Fruit fly (Drosophila melanogaster) whole organism, embryonic: ENCODE results near the gene CG11374.
A peak's percentile ranks its signal among the peaks of the same experiment; 100 is the strongest.

ENCODE experiments used
- Adf1 ChIP-seq: fragments of 200-800 bp; sonication (Bioruptor generic); IDR thresholded peaks from 2 replicates; pipeline ENCODE4 v1.3.6; 2022; ENCODE audit warnings: missing biosample characterization, missing genetic modification characterization
- Bgb ChIP-seq: fragments of 200-800 bp; sonication (Bioruptor generic); IDR thresholded peaks from 2 replicates; pipeline ENCODE4 v1.3.6; 2022; ENCODE audit warnings: missing biosample characterization, missing genetic modification characterization; ENCODE audit not compliant: partially characterized antibody
- CG1024 ChIP-seq: fragments of 200-800 bp; sonication (Bioruptor generic); IDR thresholded peaks from 2 replicates; pipeline ENCODE4 v1.3.6; 2022; ENCODE audit warnings: missing biosample characterization, missing genetic modification characterization
- CG10274 ChIP-seq: fragments of 200-800 bp; sonication (Bioruptor generic); optimal IDR thresholded peaks from 3 replicates; lab custom pipeline; 2017; ENCODE audit warnings: missing biosample characterization, mild to moderate bottlenecking, missing genetic modification characterization
- CG11085 ChIP-seq: fragments of 200-800 bp; sonication (Bioruptor generic); IDR thresholded peaks from 2 replicates; pipeline ENCODE4 v1.3.6; 2022; ENCODE audit warnings: missing biosample characterization, missing genetic modification characterization
- CG12769 ChIP-seq: fragments of 200-800 bp; sonication (Bioruptor generic); optimal IDR thresholded peaks from 2 replicates; lab custom pipeline; 2019; ENCODE audit warnings: missing biosample characterization, mild to moderate bottlenecking, missing genetic modification characterization, moderate library complexity
- CG15011 ChIP-seq: fragments of 200-800 bp; sonication (Bioruptor generic); optimal IDR thresholded peaks from 3 replicates; lab custom pipeline; 2018; ENCODE audit warnings: missing biosample characterization, mild to moderate bottlenecking, missing genetic modification characterization
- CG15479 ChIP-seq: fragments of 200-800 bp; sonication (Bioruptor generic); optimal IDR thresholded peaks from 3 replicates; lab custom pipeline; 2019; ENCODE audit warnings: missing biosample characterization, mild to moderate bottlenecking, missing genetic modification characterization, moderate library complexity
- CG15601 ChIP-seq: fragments of 200-800 bp; sonication (Bioruptor generic); optimal IDR thresholded peaks from 3 replicates; lab custom pipeline; 2019; ENCODE audit warnings: missing biosample characterization, mild to moderate bottlenecking, missing genetic modification characterization, moderate library complexity
- CG16815 ChIP-seq: fragments of 200-800 bp; sonication (Bioruptor generic); optimal IDR thresholded peaks from 3 replicates; lab custom pipeline; 2017; ENCODE audit warnings: missing biosample characterization, mild to moderate bottlenecking, missing genetic modification characterization
- CG17829 ChIP-seq: fragments of 200-800 bp; optimal IDR thresholded peaks from 2 replicates; lab custom pipeline; 2019; ENCODE audit warnings: missing biosample characterization, mild to moderate bottlenecking, missing genetic modification characterization, moderate library complexity
- CG2889 ChIP-seq: fragments of 200-800 bp; sonication (Bioruptor generic); IDR thresholded peaks from 3 replicates; pipeline ENCODE4 v1.3.6; 2022; ENCODE audit warnings: missing biosample characterization, missing genetic modification characterization
- CG3065 ChIP-seq: fragments of 200-800 bp; sonication (Bioruptor generic); optimal IDR thresholded peaks from 2 replicates; lab custom pipeline; 2016; ENCODE audit warnings: missing biosample characterization, missing genetic modification characterization
- CG32532 ChIP-seq: fragments of 200-800 bp; sonication (Bioruptor generic); IDR thresholded peaks from 2 replicates; pipeline ENCODE4 v1.3.6; 2022; ENCODE audit warnings: missing biosample characterization, missing genetic modification characterization
- CG42726 ChIP-seq: fragments of 200-800 bp; sonication (Bioruptor generic); IDR thresholded peaks from 2 replicates; pipeline ENCODE4 v1.3.6; 2022; ENCODE audit warnings: missing biosample characterization, missing genetic modification characterization; ENCODE audit not compliant: partially characterized antibody
- CG6791 ChIP-seq: fragments of 200-800 bp; sonication (Bioruptor generic); IDR thresholded peaks from 3 replicates; pipeline ENCODE4 v1.3.6; 2022; ENCODE audit warnings: missing biosample characterization, missing genetic modification characterization; ENCODE audit not compliant: partially characterized antibody
- CG9609 ChIP-seq: fragments of 200-800 bp; sonication (Bioruptor generic); optimal IDR thresholded peaks from 3 replicates; lab custom pipeline; 2016; ENCODE audit warnings: missing biosample characterization, missing genetic modification characterization
- D19B ChIP-seq: fragments of 200-800 bp; sonication (Bioruptor generic); optimal IDR thresholded peaks from 2 replicates; lab custom pipeline; 2017; ENCODE audit warnings: missing biosample characterization, mild to moderate bottlenecking, missing genetic modification characterization
- Dp ChIP-seq: fragments of 200-800 bp; sonication (Bioruptor generic); optimal IDR thresholded peaks from 2 replicates; lab custom pipeline; 2018; ENCODE audit warnings: missing biosample characterization, mild to moderate bottlenecking, missing genetic modification characterization, moderate library complexity
- GATAe ChIP-seq: fragments of 200-800 bp; sonication (Bioruptor generic); conservative IDR thresholded peaks from 2 replicates; pipeline ENCODE4 v1.3.6; 2022; ENCODE audit warnings: missing biosample characterization, missing genetic modification characterization
- HLH4C ChIP-seq: fragments of 200-800 bp; sonication (Bioruptor generic); IDR thresholded peaks from 3 replicates; pipeline ENCODE4 v1.3.6; 2022; ENCODE audit warnings: missing biosample characterization, missing genetic modification characterization; ENCODE audit not compliant: partially characterized antibody
- Hmr ChIP-seq: fragments of 200-800 bp; sonication (Bioruptor generic); optimal IDR thresholded peaks from 3 replicates; lab custom pipeline; 2017; ENCODE audit warnings: mild to moderate bottlenecking, missing biosample characterization, missing genetic modification reagents, missing genetic modification characterization
- Med ChIP-seq: fragments of 200-800 bp; sonication (Bioruptor generic); peaks from one replicate; lab custom pipeline; 2016; ENCODE audit warnings: missing biosample characterization, missing genetic modification characterization, mild to moderate bottlenecking, inconsistent platforms, moderate library complexity
- Myb ChIP-seq: fragments of 200-800 bp; sonication (Bioruptor generic); optimal IDR thresholded peaks from 2 replicates; lab custom pipeline; 2016; ENCODE audit warnings: missing biosample characterization, missing genetic modification characterization
- Nf-YB ChIP-seq: fragments of 200-800 bp; sonication (Bioruptor generic); optimal IDR thresholded peaks from 3 replicates; lab custom pipeline; 2019; ENCODE audit warnings: missing biosample characterization, mild to moderate bottlenecking, missing genetic modification characterization, moderate library complexity
- Vsx1 ChIP-seq: fragments of 200-800 bp; sonication (Bioruptor generic); optimal IDR thresholded peaks from 2 replicates; lab custom pipeline; 2017; ENCODE audit warnings: missing biosample characterization, mild to moderate bottlenecking, missing genetic modification characterization, missing genetic modification reagents
- Xrp1 ChIP-seq: fragments of 200-800 bp; sonication (Bioruptor generic); IDR thresholded peaks from 2 replicates; pipeline ENCODE4 v1.3.6; 2022; ENCODE audit warnings: missing biosample characterization, missing genetic modification characterization
- ase ChIP-seq: fragments of 200-800 bp; sonication (Bioruptor generic); IDR thresholded peaks from 3 replicates; pipeline ENCODE4 v1.3.6; 2022; ENCODE audit warnings: missing biosample characterization, missing genetic modification characterization
- cato ChIP-seq: fragments of 200-800 bp; sonication (Bioruptor generic); optimal IDR thresholded peaks from 2 replicates; lab custom pipeline; 2016; ENCODE audit warnings: missing biosample characterization, missing genetic modification characterization, borderline replicate concordance
- caup ChIP-seq: fragments of 200-800 bp; sonication (Bioruptor generic); optimal IDR thresholded peaks from 3 replicates; lab custom pipeline; 2017; ENCODE audit warnings: missing biosample characterization, mild to moderate bottlenecking, missing genetic modification characterization, moderate library complexity; ENCODE audit not compliant: severe bottlenecking
- eve ChIP-seq, 2 experiments: fragments of >200 bp; optimal IDR thresholded peaks; 2 replicates each; lab custom pipeline; 2017; ENCODE audit warnings: missing biosample characterization in 2 of 2, missing genetic modification characterization in 2 of 2
- gce ChIP-seq: fragments of 200-800 bp; sonication (Bioruptor generic); IDR thresholded peaks from 3 replicates; pipeline ENCODE4 v1.3.6; 2022; ENCODE audit warnings: missing biosample characterization, missing genetic modification characterization
- ham ChIP-seq: fragments of 200-800 bp; sonication (Bioruptor generic); IDR thresholded peaks from 2 replicates; pipeline ENCODE4 v1.3.6; 2022; ENCODE audit warnings: missing biosample characterization, missing genetic modification characterization
- insv ChIP-seq, 2 experiments: fragments of 200-800 bp; sonication (Bioruptor generic); optimal IDR thresholded peaks; 3 replicates each; lab custom pipeline; 2016 to 2018; ENCODE audit warnings: missing biosample characterization in 2 of 2, missing genetic modification characterization in 2 of 2
- jing ChIP-seq: fragments of 200-800 bp; sonication (Bioruptor generic); optimal IDR thresholded peaks from 2 replicates; lab custom pipeline; 2018; ENCODE audit warnings: missing biosample characterization, mild to moderate bottlenecking, missing genetic modification characterization
- lov ChIP-seq, 2 experiments: fragments of 200-800 bp in 1 of 2; fragments of >200 bp in 1 of 2; sonication (Bioruptor generic) in 1 of 2; IDR thresholded peaks in 1 of 2; optimal IDR thresholded peaks in 1 of 2; 2 replicates in 1 of 2; 3 replicates in 1 of 2; pipeline versions ENCODE4 v1.3.6 to Lab custom; 2017 to 2022; ENCODE audit warnings: missing biosample characterization in 1 of 2, missing genetic modification characterization in 1 of 2
- nom ChIP-seq: fragments of 200-800 bp; sonication (Bioruptor generic); optimal IDR thresholded peaks from 2 replicates; lab custom pipeline; 2017; ENCODE audit warnings: missing biosample characterization, missing genetic modification characterization, mild to moderate bottlenecking, moderate library complexity, missing genetic modification reagents
- pfk ChIP-seq: fragments of 200-800 bp; sonication (Bioruptor generic); optimal IDR thresholded peaks from 2 replicates; lab custom pipeline; 2018; ENCODE audit warnings: missing biosample characterization, mild to moderate bottlenecking, missing genetic modification characterization, moderate library complexity
- prd ChIP-seq, 3 experiments: fragments of >200 bp in 2 of 3; fragments of 200-800 bp in 1 of 3; sonication (Bioruptor generic) in 1 of 3; optimal IDR thresholded peaks in 2 of 3; IDR thresholded peaks in 1 of 3; 2 replicates in 2 of 3; 3 replicates in 1 of 3; pipeline versions ENCODE4 v1.3.6 to Lab custom; 2017 to 2022; ENCODE audit warnings: missing biosample characterization in 1 of 3, missing genetic modification characterization in 1 of 3
- pzg ChIP-seq: fragments of 200-800 bp; sonication (Bioruptor generic); optimal IDR thresholded peaks from 3 replicates; lab custom pipeline; 2018; ENCODE audit warnings: missing biosample characterization, mild to moderate bottlenecking, missing genetic modification characterization, moderate library complexity
- ranshi ChIP-seq: fragments of 200-800 bp; sonication (Bioruptor generic); IDR thresholded peaks from 2 replicates; pipeline ENCODE4 v1.3.6; 2022; ENCODE audit warnings: missing biosample characterization, missing genetic modification characterization
- sisA ChIP-seq: fragments of 200-800 bp; sonication (Bioruptor generic); IDR thresholded peaks from 2 replicates; pipeline ENCODE4 v1.3.6; 2022; ENCODE audit warnings: missing biosample characterization, missing genetic modification characterization
- slbo ChIP-seq: fragments of 200-800 bp; sonication (Bioruptor generic); IDR thresholded peaks from 2 replicates; pipeline ENCODE4 v1.3.6; 2022; ENCODE audit warnings: missing biosample characterization, missing genetic modification characterization
- stc ChIP-seq: fragments of 200-800 bp; sonication (Bioruptor generic); IDR thresholded peaks from 2 replicates; pipeline ENCODE4 v1.3.6; 2022; ENCODE audit warnings: missing biosample characterization, missing genetic modification characterization
- tll ChIP-seq, 2 experiments: fragments of 200-800 bp in 1 of 2; fragments of >200 bp in 1 of 2; sonication (Bioruptor generic) in 1 of 2; optimal IDR thresholded peaks; 2 replicates each; lab custom pipeline; 2017 to 2019; ENCODE audit warnings: missing biosample characterization in 2 of 2, missing genetic modification characterization in 2 of 2, mild to moderate bottlenecking in 1 of 2, moderate library complexity in 1 of 2
- tup ChIP-seq: fragments of 200-800 bp; sonication (Bioruptor generic); optimal IDR thresholded peaks from 2 replicates; lab custom pipeline; 2016; ENCODE audit warnings: missing biosample characterization, mild to moderate bottlenecking, missing genetic modification characterization, moderate library complexity
- tx ChIP-seq: fragments of 200-800 bp; sonication (Bioruptor generic); optimal IDR thresholded peaks from 2 replicates; lab custom pipeline; 2016; ENCODE audit warnings: missing biosample characterization, missing genetic modification characterization
- zen ChIP-seq: fragments of 200-800 bp; sonication (Bioruptor generic); optimal IDR thresholded peaks from 3 replicates; lab custom pipeline; 2018; ENCODE audit warnings: missing biosample characterization, mild to moderate bottlenecking, missing genetic modification characterization, moderate library complexity
- zf30C ChIP-seq: fragments of 200-800 bp; sonication (Bioruptor generic); optimal IDR thresholded peaks from 3 replicates; lab custom pipeline; 2018; ENCODE audit warnings: missing biosample characterization, mild to moderate bottlenecking, missing genetic modification characterization

CG11374 gene

DNA sequence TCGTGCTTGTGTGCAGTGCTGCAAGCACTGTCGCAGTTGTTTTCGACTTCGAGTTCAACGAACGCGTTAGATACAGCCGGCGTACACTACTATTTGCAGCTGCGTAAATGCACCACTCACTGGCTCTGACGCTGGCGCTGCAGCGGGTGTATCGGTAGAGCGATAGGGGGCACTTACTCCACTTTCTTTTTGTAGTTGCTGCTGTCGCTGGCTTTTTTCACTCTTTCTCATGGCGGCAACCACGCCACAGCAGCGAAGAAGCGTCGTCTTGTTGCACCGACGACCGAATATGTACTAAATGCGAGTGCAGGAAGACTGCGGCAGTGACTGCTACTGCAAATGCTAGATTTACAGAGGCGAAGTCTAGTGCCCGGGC is 45.3 kb downstream of the CG11374 start, which contains the start of gene CG4822 (continued):
- TF ChIP-seq tx (GFP tag; lab: Kevin White, UChicago), result no peak
- no peak for TF ChIP-seq zf30C (GFP tag; lab: Kevin White, UChicago)
- no peak for TF ChIP-seq CG42726 (GFP tag; lab: Robert Waterston, UW)
- no peak for TF ChIP-seq Nf-YB
- TF ChIP-seq Bgb (GFP tag; lab: Robert Waterston, UW), result no peak
- TF ChIP-seq slbo (GFP tag; lab: Robert Waterston, UW), result no peak
- TF ChIP-seq CG3065, result no peak
- TF ChIP-seq Myb (GFP tag; lab: Kevin White, UChicago), result no peak
- TF ChIP-seq CG2889 (GFP tag; lab: Robert Waterston, UW), result no peak
- TF ChIP-seq ase (GFP tag; lab: Robert Waterston, UW), result 0 out of 3 replicates have a peak, but pooled peaks have one; percentile 21
- TF ChIP-seq CG6791 (GFP tag; lab: Robert Waterston, UW), result 0 out of 3 replicates have a peak, but pooled peaks have one; percentile 6
- TF ChIP-seq D19B (GFP tag; lab: Kevin White, UChicago), result no peak
- TF ChIP-seq jing (GFP tag; lab: Kevin White, UChicago), result no peak
- TF ChIP-seq CG10274 (GFP tag; lab: Kevin White, UChicago), result no peak
- no peak for TF ChIP-seq ham (GFP tag; lab: Robert Waterston, UW)
- TF ChIP-seq Xrp1 (GFP tag; lab: Robert Waterston, UW), result no peak; the same call in 1 of the 2 replicates
- TF ChIP-seq Vsx1 (GFP tag; lab: Kevin White, UChicago), result no peak
- peak; percentile 44 for TF ChIP-seq Med (GFP tag; lab: Kevin White, UChicago)
- TF ChIP-seq CG15601 (tag; lab: Kevin White, UChicago), result peak; percentile 22
- no peak for TF ChIP-seq tup (GFP tag; lab: Kevin White, UChicago)
- TF ChIP-seq lov (optimal IDR thresholded peaks at IDR 0.05; lab: Kevin White, UChicago), result no peak
- 0 out of 3 replicates have a peak, but pooled peaks have one; percentile 10 for TF ChIP-seq lov (GFP tag; IDR thresholded peaks at IDR 0.05; lab: Robert Waterston, UW)
- 0 out of 2 replicates have a peak, but pooled peaks have one; percentile 12 for TF ChIP-seq CG11085 (GFP tag; lab: Robert Waterston, UW)
- no peak for TF ChIP-seq tll (GFP tag; optimal IDR thresholded peaks at IDR 0.05; lab: Kevin White, UChicago)
- TF ChIP-seq CG1024, result no peak
- no peak for TF ChIP-seq Hmr (GFP tag; lab: Kevin White, UChicago)
- no peak for TF ChIP-seq ranshi
- no peak for TF ChIP-seq CG15011 (GFP tag; lab: Kevin White, UChicago)
- TF ChIP-seq insv (GFP tag; optimal IDR thresholded peaks at IDR 0.05; lab: Kevin White, UChicago), result no peak
- TF ChIP-seq nom (GFP tag; lab: Kevin White, UChicago), result peak; percentile 27
- TF ChIP-seq Dp, result no peak
- no peak for TF ChIP-seq CG9609 (GFP tag; lab: Kevin White, UChicago)
- TF ChIP-seq CG12769 (tag; lab: Kevin White, UChicago), result no peak
- TF ChIP-seq zen, result no peak
- TF ChIP-seq stc, result no peak
- TF ChIP-seq GATAe (GFP tag; lab: Robert Waterston, UW), result no peak
- no peak for TF ChIP-seq prd (optimal IDR thresholded peaks at IDR 0.05; lab: Kevin White, UChicago)
- no peak for TF ChIP-seq prd (GFP tag; IDR thresholded peaks at IDR 0.05; lab: Robert Waterston, UW)
- TF ChIP-seq cato (GFP tag; lab: Kevin White, UChicago), result no peak
- no peak for TF ChIP-seq pfk (GFP tag; lab: Kevin White, UChicago)
- no peak for TF ChIP-seq caup (GFP tag; lab: Kevin White, UChicago)
- no peak for TF ChIP-seq CG15479 (GFP tag; lab: Kevin White, UChicago)
- no peak for TF ChIP-seq CG16815
- TF ChIP-seq CG17829 (tag; lab: Kevin White, UChicago), result no peak
- no peak for TF ChIP-seq CG32532 (GFP tag; lab: Robert Waterston, UW)
- no peak for TF ChIP-seq Adf1
- TF ChIP-seq gce, result no peak
- no peak for TF ChIP-seq eve (GFP tag; optimal IDR thresholded peaks at IDR 0.05; lab: Kevin White, UChicago)
- no peak for TF ChIP-seq HLH4C (GFP tag; lab: Robert Waterston, UW)
- no peak for TF ChIP-seq pzg (GFP tag; lab: Kevin White, UChicago)
- no peak for TF ChIP-seq sisA (GFP tag; lab: Robert Waterston, UW)
